Fruit fly (Drosophila melanogaster) whole organism, wandering third instar larva: ENCODE measurements around the gene CG5111.

Experiments used
- CG32264 ChIP-seq: fragments of 200-800 bp; sonication (Bioruptor generic); optimal IDR thresholded peaks from 2 replicates; lab custom pipeline; 2016; ENCODE audit warnings: missing biosample characterization, missing genetic modification characterization
- CG9705 ChIP-seq: fragments of 200-800 bp; sonication (Bioruptor generic); optimal IDR thresholded peaks from 2 replicates; lab custom pipeline; 2018; ENCODE audit warnings: missing biosample characterization, mild to moderate bottlenecking, missing genetic modification characterization
- Mio ChIP-seq: sonication (Bioruptor generic); optimal IDR thresholded peaks from 2 replicates; lab custom pipeline; 2016; ENCODE audit warnings: missing biosample characterization, missing genetic modification characterization
- Myc ChIP-seq: fragments of >200 bp; optimal IDR thresholded peaks from 2 replicates; lab custom pipeline; 2017
- OdsH ChIP-seq: fragments of 200-800 bp; sonication (Bioruptor generic); optimal IDR thresholded peaks from 2 replicates; lab custom pipeline; 2016; ENCODE audit warnings: missing biosample characterization, mild to moderate bottlenecking, missing genetic modification characterization
- Sp1 ChIP-seq: fragments of 200-800 bp; sonication (Bioruptor generic); optimal IDR thresholded peaks from 3 replicates; lab custom pipeline; 2019; ENCODE audit warnings: missing biosample characterization, mild to moderate bottlenecking, missing genetic modification characterization, moderate library complexity
- dsf ChIP-seq: sonication (Bioruptor generic); optimal IDR thresholded peaks from 2 replicates; lab custom pipeline; 2016; ENCODE audit warnings: missing biosample characterization, missing genetic modification characterization, borderline replicate concordance
- fru ChIP-seq: fragments of 200-800 bp; sonication (Bioruptor generic); optimal IDR thresholded peaks from 3 replicates; lab custom pipeline; 2016; ENCODE audit warnings: missing biosample characterization, mild to moderate bottlenecking, missing genetic modification characterization
- h ChIP-seq: fragments of 200-800 bp; sonication (Bioruptor generic); optimal IDR thresholded peaks from 3 replicates; lab custom pipeline; 2016; ENCODE audit warnings: missing biosample characterization, mild to moderate bottlenecking, missing genetic modification characterization
- psq ChIP-seq: fragments of 200-800 bp; sonication (Bioruptor generic); optimal IDR thresholded peaks from 3 replicates; lab custom pipeline; 2017; ENCODE audit warnings: missing biosample characterization, mild to moderate bottlenecking, missing genetic modification characterization, moderate library complexity
- usp ChIP-seq: fragments of >200 bp; optimal IDR thresholded peaks from 2 replicates; lab custom pipeline; 2017; ENCODE audit warnings: missing biosample characterization, missing genetic modification characterization

dm6 chr3R:25457097-25457496 lies 49.0 kb upstream of the CG5111 start:
- TF ChIP-seq psq (GFP tag; lab: Kevin White, UChicago) (no peak), h (no peak), Sp1 (GFP tag; lab: Kevin White, UChicago) (no peak), fru (GFP tag; lab: Kevin White, UChicago) (no peak), CG32264 (GFP tag; lab: Kevin White, UChicago) (no peak), dsf (GFP tag; lab: Kevin White, UChicago) (no peak), Mio (no peak), Myc (lab: Kevin White, UChicago) (no peak), OdsH (no peak), CG9705 (GFP tag; lab: Kevin White, UChicago) (no peak), usp (GFP tag; lab: Kevin White, UChicago) (no peak)
